Worm (Caenorhabditis elegans): ENCODE data around the gene R13H4.7.
A peak's percentile ranks its signal among the peaks of the same experiment; 100 is the strongest.

ce11 chrV:11820551-11820950, 47.5 kb downstream of the R13H4.7 start:
- TF ChIP-seq let-607 (tag; optimal IDR thresholded peaks at IDR 0.05) (no peak), ZK185.1 (tag; optimal IDR thresholded peaks at IDR 0.05; ENCODE audit: poor library complexity, severe bottlenecking) (no peak), nfya-1 (tag; optimal IDR thresholded peaks at IDR 0.05; ENCODE audit: borderline replicate concordance, insufficient read depth) (no peak), pha-4 (tag; optimal IDR thresholded peaks at IDR 0.05) (no peak), lsy-27 (tag; optimal IDR thresholded peaks at IDR 0.05; ENCODE audit: borderline replicate concordance, insufficient read depth) (no peak), nhr-80 (tag; optimal IDR thresholded peaks at IDR 0.05) (peak; percentile 51), cebp-2 (GFP tag; IDR thresholded peaks at IDR 0.05) (no peak), pbrm-1 (GFP tag; IDR thresholded peaks at IDR 0.05) (no peak), hrde-1 (tag; optimal IDR thresholded peaks at IDR 0.05; ENCODE audit: borderline replicate concordance) (no peak)

Data from whole organism, young adult.